Worm (Caenorhabditis elegans) whole organism, L3 larva: ENCODE measurements around the gene pqn-10.

Experiments
- R02D3.7 ChIP-seq: fragments of 150-350 bp; optimal IDR thresholded peaks from 2 replicates; lab custom pipeline; 2014; ENCODE audit warnings: missing biosample characterization, missing genetic modification characterization
- ZK546.5 ChIP-seq: sonication (generic microtip); optimal IDR thresholded peaks from 2 replicates; lab custom pipeline; 2017; ENCODE audit warnings: missing biosample characterization, missing genetic modification characterization
- ama-1 ChIP-seq: fragments of 150-350 bp; optimal IDR thresholded peaks from 2 replicates; lab custom pipeline; 2018
- ceh-16 ChIP-seq: sonication (generic microtip); optimal IDR thresholded peaks from 2 replicates; lab custom pipeline; 2017; ENCODE audit warnings: missing biosample characterization, missing genetic modification characterization
- ceh-82 ChIP-seq: fragments of 150-350 bp; optimal IDR thresholded peaks from 2 replicates; lab custom pipeline; 2014; ENCODE audit warnings: missing biosample characterization, missing genetic modification characterization
- daf-12 ChIP-seq: fragments of 150-350 bp; optimal IDR thresholded peaks from 2 replicates; lab custom pipeline; 2014; ENCODE audit warnings: missing biosample characterization, missing genetic modification reagents, missing genetic modification characterization
- egl-5 ChIP-seq: fragments of 150-350 bp; optimal IDR thresholded peaks from 2 replicates; lab custom pipeline; 2017; ENCODE audit warnings: missing biosample characterization, missing genetic modification reagents, missing genetic modification characterization, inconsistent platforms
- elt-1 ChIP-seq: fragments of 150-350 bp; optimal IDR thresholded peaks from 2 replicates; lab custom pipeline; 2014; ENCODE audit warnings: missing biosample characterization, missing genetic modification characterization
- elt-2 ChIP-seq: sonication (generic microtip); optimal IDR thresholded peaks from 2 replicates; lab custom pipeline; 2016; ENCODE audit warnings: missing genetic modification reagents, mild to moderate bottlenecking, missing genetic modification characterization, missing compliant biosample characterization
- eor-1 ChIP-seq, 2 experiments: fragments of 150-350 bp; optimal IDR thresholded peaks; 2 replicates each; lab custom pipeline; 2014 to 2018; ENCODE audit warnings: missing biosample characterization in 2 of 2, missing genetic modification characterization in 2 of 2
- fkh-10 ChIP-seq: sonication (generic microtip); optimal IDR thresholded peaks from 2 replicates; lab custom pipeline; 2017; ENCODE audit warnings: missing biosample characterization, missing genetic modification reagents, missing genetic modification characterization
- fkh-2 ChIP-seq: fragments of 150-350 bp; optimal IDR thresholded peaks from 2 replicates; lab custom pipeline; 2014; ENCODE audit warnings: missing biosample characterization, missing genetic modification reagents, missing genetic modification characterization
- fos-1 ChIP-seq: fragments of 150-350 bp; optimal IDR thresholded peaks from 2 replicates; lab custom pipeline; 2014; ENCODE audit warnings: missing biosample characterization, missing genetic modification characterization
- hmg-11 ChIP-seq: sonication (generic microtip); optimal IDR thresholded peaks from 2 replicates; lab custom pipeline; 2016; ENCODE audit warnings: missing genetic modification characterization, missing compliant biosample characterization
- jun-1 ChIP-seq: fragments of 150-350 bp; optimal IDR thresholded peaks from 2 replicates; lab custom pipeline; 2014; ENCODE audit warnings: missing biosample characterization, missing genetic modification reagents, missing genetic modification characterization
- lsy-12 ChIP-seq: sonication (generic microtip); optimal IDR thresholded peaks from 2 replicates; lab custom pipeline; 2016; ENCODE audit warnings: mild to moderate bottlenecking, missing genetic modification characterization, missing compliant biosample characterization
- mml-1 ChIP-seq: fragments of 150-350 bp; sonication (generic microtip); optimal IDR thresholded peaks from 3 replicates; lab custom pipeline; 2014; ENCODE audit warnings: missing biosample characterization, missing genetic modification characterization
- nhr-11 ChIP-seq: fragments of 150-350 bp; optimal IDR thresholded peaks from 2 replicates; lab custom pipeline; 2014; ENCODE audit warnings: missing biosample characterization, missing genetic modification characterization
- nhr-23 ChIP-seq: fragments of 150-350 bp; optimal IDR thresholded peaks from 2 replicates; lab custom pipeline; 2014; ENCODE audit warnings: missing biosample characterization, missing genetic modification reagents, missing genetic modification characterization
- nhr-237 ChIP-seq: fragments of 150-350 bp; optimal IDR thresholded peaks from 2 replicates; lab custom pipeline; 2014; ENCODE audit warnings: missing biosample characterization, missing genetic modification characterization
- nhr-25 ChIP-seq: sonication (generic microtip); optimal IDR thresholded peaks from 2 replicates; lab custom pipeline; 2017; ENCODE audit warnings: missing biosample characterization, missing genetic modification characterization
- nhr-28 ChIP-seq: fragments of 150-350 bp; optimal IDR thresholded peaks from 2 replicates; lab custom pipeline; 2014; ENCODE audit warnings: missing biosample characterization, missing genetic modification characterization
- nhr-67 ChIP-seq: fragments of 150-350 bp; optimal IDR thresholded peaks from 2 replicates; lab custom pipeline; 2014; ENCODE audit warnings: missing biosample characterization, missing genetic modification characterization
- nhr-76 ChIP-seq: fragments of 150-350 bp; sonication (generic microtip); optimal IDR thresholded peaks from 5 replicates; lab custom pipeline; 2014; ENCODE audit warnings: missing biosample characterization, missing genetic modification characterization
- nhr-77 ChIP-seq: fragments of 150-350 bp; optimal IDR thresholded peaks from 2 replicates; lab custom pipeline; 2014; ENCODE audit warnings: missing biosample characterization, missing genetic modification characterization
- pqm-1 ChIP-seq: fragments of 150-350 bp; optimal IDR thresholded peaks from 2 replicates; lab custom pipeline; 2017; ENCODE audit warnings: missing biosample characterization, missing genetic modification characterization, inconsistent platforms
- snpc-4 ChIP-seq: fragments of 150-350 bp; optimal IDR thresholded peaks from 2 replicates; lab custom pipeline; 2014; ENCODE audit warnings: missing biosample characterization, missing genetic modification characterization
- tbx-2 ChIP-seq: sonication (generic microtip); optimal IDR thresholded peaks from 2 replicates; lab custom pipeline; 2016; ENCODE audit warnings: mild to moderate bottlenecking, missing genetic modification characterization, missing compliant biosample characterization
- unc-62 ChIP-seq: fragments of 150-350 bp; sonication (generic microtip); optimal IDR thresholded peaks from 4 replicates; lab custom pipeline; 2014; ENCODE audit warnings: missing biosample characterization, missing genetic modification reagents, missing genetic modification characterization
- zag-1 ChIP-seq: fragments of 150-350 bp; optimal IDR thresholded peaks from 2 replicates; lab custom pipeline; 2014; ENCODE audit warnings: missing biosample characterization, missing genetic modification characterization
- ztf-11 ChIP-seq: fragments of 150-350 bp; optimal IDR thresholded peaks from 2 replicates; lab custom pipeline; 2014; ENCODE audit warnings: missing biosample characterization, missing genetic modification characterization

The pqn-10 gene

ce11 chrIII:6558487-6558886 lies 30.5 kb downstream of the pqn-10 start, which contains the start of gene C09E7.8:
Gene C09E7.8, minus strand, starts transcription at chrIII:6558587.
- no peak for TF ChIP-seq jun-1 (tag; lab: Kevin White, UChicago)
- no peak for TF ChIP-seq nhr-67
- TF ChIP-seq nhr-77 = no peak
- no peak for TF ChIP-seq ztf-11 (tag; lab: Kevin White, UChicago)
- no peak for TF ChIP-seq R02D3.7 (tag; lab: Kevin White, UChicago)
- TF ChIP-seq nhr-28 = no peak
- no peak for TF ChIP-seq nhr-11
- TF ChIP-seq elt-1 (tag; lab: Kevin White, UChicago) = no peak
- TF ChIP-seq eor-1 (tag; optimal IDR thresholded peaks at IDR 0.05; lab: Kevin White, UChicago) = no peak
- TF ChIP-seq fkh-10 (GFP tag; lab: Kevin White, UChicago) = no peak
- no peak for TF ChIP-seq nhr-237 (tag; lab: Kevin White, UChicago)
- no peak for TF ChIP-seq fos-1 (tag; lab: Kevin White, UChicago)
- TF ChIP-seq elt-2 (tag; lab: Kevin White, UChicago) = no peak
- no peak for TF ChIP-seq snpc-4 (tag; lab: Kevin White, UChicago)

ce11 chrIII:6577159-6577558 lies 49.2 kb downstream of the pqn-10 start:
- TF ChIP-seq fkh-10 (GFP tag; lab: Kevin White, UChicago) (no peak), tbx-2 (tag; lab: Kevin White, UChicago) (no peak), ceh-16 (no peak), hmg-11 (tag; lab: Kevin White, UChicago) (no peak)

ce11 chrIII:6578505-6578904 lies 50.5 kb downstream of the pqn-10 start, which contains the start of gene F27B3.6:
Gene F27B3.6, minus strand, starts transcription at chrIII:6578605.
- TF ChIP-seq zag-1 (tag; lab: Kevin White, UChicago) (no peak), mml-1 (tag; lab: Kevin White, UChicago) (no peak), elt-2 (tag; lab: Kevin White, UChicago) (no peak), pqm-1 (tag; lab: Kevin White, UChicago) (no peak), ama-1 (lab: Kevin White, UChicago) (no peak), fkh-10 (GFP tag; lab: Kevin White, UChicago) (no peak), nhr-67 (no peak), nhr-28 (no peak), daf-12 (no peak), tbx-2 (tag; lab: Kevin White, UChicago) (no peak), unc-62 (no peak)

ce11 chrIII:6579398-6579797 lies 51.4 kb downstream of the pqn-10 start, which contains the start of gene F27B3.8:
Gene F27B3.8, plus strand, starts transcription at chrIII:6579698.
- TF ChIP-seq lsy-12 (tag; lab: Kevin White, UChicago) (no peak), nhr-23 (tag; lab: Kevin White, UChicago) (no peak), snpc-4 (tag; lab: Kevin White, UChicago) (no peak), ceh-16 (no peak), tbx-2 (tag; lab: Kevin White, UChicago) (no peak), fos-1 (tag; lab: Kevin White, UChicago) (no peak), nhr-76 (tag; lab: Kevin White, UChicago) (no peak), ZK546.5 (tag; lab: Kevin White, UChicago) (no peak), elt-2 (tag; lab: Kevin White, UChicago) (no peak), nhr-25 (tag; lab: Kevin White, UChicago) (no peak), ceh-82 (tag; lab: Kevin White, UChicago) (no peak), fkh-2 (tag; lab: Kevin White, UChicago) (no peak), egl-5 (no peak), jun-1 (tag; lab: Kevin White, UChicago) (no peak), eor-1 (tag; optimal IDR thresholded peaks at IDR 0.05; lab: Kevin White, UChicago) (no peak), fkh-10 (GFP tag; lab: Kevin White, UChicago) (no peak), elt-1 (tag; lab: Kevin White, UChicago) (no peak)
